Fruit fly (Drosophila melanogaster): ENCODE data around the gene CG3213.

CG3213 gene

dm6 chr2L:3532973-3533525 lies 13.6 kb upstream of the CG3213 start (continued):
- no peak for TF ChIP-seq D (optimal IDR thresholded peaks at IDR 0.05)
- peak; percentile 20 for TF ChIP-seq D (GFP tag; optimal IDR thresholded peaks at IDR 0.05)
- TF ChIP-seq dati (GFP tag; IDR thresholded peaks at IDR 0.05) = no peak
- TF ChIP-seq CG4424 (GFP tag; optimal IDR thresholded peaks at IDR 0.05) = peak; percentile 61
- peak; percentile 45 for TF ChIP-seq CG12155 (GFP tag; optimal IDR thresholded peaks at IDR 0.05)
- no peak for TF ChIP-seq p53 (GFP tag; optimal IDR thresholded peaks at IDR 0.05)
- TF ChIP-seq Neu2 (GFP tag; optimal IDR thresholded peaks at IDR 0.05; ENCODE audit: borderline replicate concordance) = peak; percentile 78
- TF ChIP-seq CG8388 (GFP tag; optimal IDR thresholded peaks at IDR 0.05) = peak; percentile 24
- peak; percentile 51 for TF ChIP-seq Xbp1 (GFP tag; optimal IDR thresholded peaks at IDR 0.05)
- peak; percentile 46 for TF ChIP-seq CG30403 (GFP tag; optimal IDR thresholded peaks at IDR 0.05)
- TF ChIP-seq CG8944 (GFP tag; optimal IDR thresholded peaks at IDR 0.05) = peak; percentile 36
- TF ChIP-seq chn (GFP tag; optimal IDR thresholded peaks at IDR 0.05) = peak; percentile 52
- no peak for TF ChIP-seq HLH4C (GFP tag; IDR thresholded peaks at IDR 0.05; ENCODE audit: partially characterized antibody)
- TF ChIP-seq trem (tag; optimal IDR thresholded peaks at IDR 0.05) = peak; percentile 42
- peak; percentile 28 for TF ChIP-seq CG12942 (GFP tag; optimal IDR thresholded peaks at IDR 0.05)
- peak; percentile 36 for TF ChIP-seq CG10267 (tag; optimal IDR thresholded peaks at IDR 0.05)
- TF ChIP-seq CG31441 (GFP tag; IDR thresholded peaks at IDR 0.05) = peak; percentile 52; the same call in 1 of the 2 replicates
- 0 out of 2 replicates have a peak, but pooled peaks have one; percentile 7 for TF ChIP-seq CG4360 (GFP tag; IDR thresholded peaks at IDR 0.05)
- TF ChIP-seq grn (GFP tag; optimal IDR thresholded peaks at IDR 0.05) = peak; percentile 88
- no peak for TF ChIP-seq Dbx (GFP tag; IDR thresholded peaks at IDR 0.05)
- TF ChIP-seq Ssrp (tag; optimal IDR thresholded peaks at IDR 0.05) = peak; percentile 43
- TF ChIP-seq Oaz (GFP tag; IDR thresholded peaks at IDR 0.05) = 0 out of 2 replicates have a peak, but pooled peaks have one; percentile 12
- TF ChIP-seq ATbp (GFP tag; optimal IDR thresholded peaks at IDR 0.05) = peak; percentile 11
- TF ChIP-seq ara (GFP tag; IDR thresholded peaks at IDR 0.05) = peak; percentile 79
- no peak for TF ChIP-seq Myb (GFP tag; optimal IDR thresholded peaks at IDR 0.05)
- TF ChIP-seq ttk (GFP tag; IDR thresholded peaks at IDR 0.05) = 0 out of 2 replicates have a peak, but pooled peaks have one; percentile 35
- peak; percentile 17 for TF ChIP-seq Nf-YB (GFP tag; optimal IDR thresholded peaks at IDR 0.05)
- TF ChIP-seq CG3065 (GFP tag; optimal IDR thresholded peaks at IDR 0.05) = peak; percentile 34
- peak; percentile 65 for TF ChIP-seq CG16815 (GFP tag; optimal IDR thresholded peaks at IDR 0.05)
- TF ChIP-seq CG6689 (GFP tag; IDR thresholded peaks at IDR 0.05) = peak; percentile 65
- TF ChIP-seq CG8290 (GFP tag; optimal IDR thresholded peaks at IDR 0.05) = no peak
- no peak for TF ChIP-seq CG8290 (tag; optimal IDR thresholded peaks at IDR 0.05)
- TF ChIP-seq eve (GFP tag; optimal IDR thresholded peaks at IDR 0.05) = peak in 1 of 2 experiments; percentile 94
- no peak for TF ChIP-seq cas (GFP tag; IDR thresholded peaks at IDR 0.05)
- no peak for TF ChIP-seq CG9797 (GFP tag; optimal IDR thresholded peaks at IDR 0.05)
- peak; percentile 44 for TF ChIP-seq shn (GFP tag; optimal IDR thresholded peaks at IDR 0.05)
- peak; percentile 27 for TF ChIP-seq CG10209 (GFP tag; optimal IDR thresholded peaks at IDR 0.05)
- no peak for TF ChIP-seq hth (optimal IDR thresholded peaks at IDR 0.05)
- no peak for TF ChIP-seq H2.0 (GFP tag; IDR thresholded peaks at IDR 0.05)
- TF ChIP-seq ac (GFP tag; optimal IDR thresholded peaks at IDR 0.05) = peak; percentile 73
- TF ChIP-seq fd102C (GFP tag; optimal IDR thresholded peaks at IDR 0.05) = peak; percentile 93
- peak; percentile 36 for TF ChIP-seq bab2 (GFP tag; optimal IDR thresholded peaks at IDR 0.05)
- TF ChIP-seq mld (GFP tag; IDR thresholded peaks at IDR 0.05; ENCODE audit: partially characterized antibody) = no peak
- TF ChIP-seq nom (GFP tag; optimal IDR thresholded peaks at IDR 0.05) = no peak
- peak; percentile 43 for TF ChIP-seq onecut (GFP tag; IDR thresholded peaks at IDR 0.05)
- peak; percentile 66 for TF ChIP-seq CG18262 (tag; optimal IDR thresholded peaks at IDR 0.05)
- peak; percentile 53 for TF ChIP-seq row (GFP tag; IDR thresholded peaks at IDR 0.05)
- peak; percentile 40 for TF ChIP-seq Atf-2 (GFP tag; optimal IDR thresholded peaks at IDR 0.05)
- TF ChIP-seq CG1603 (tag; optimal IDR thresholded peaks at IDR 0.05) = peak; percentile 72
- TF ChIP-seq CHES-1-like (GFP tag; optimal IDR thresholded peaks at IDR 0.05) = peak; percentile 4
- no peak for TF ChIP-seq hb (GFP tag; IDR thresholded peaks at IDR 0.05; ENCODE audit: partially characterized antibody)

Data from whole organism, embryonic.